Worm (Caenorhabditis elegans) whole organism, young adult: ENCODE results near the gene F16B12.4.

Experiments used
- ceh-58 ChIP-seq: fragments of 200-800 bp; sonication (Bioruptor generic); IDR thresholded peaks from 2 replicates; pipeline ENCODE4 v1.3.6; 2022; ENCODE audit warnings: missing genetic modification characterization, missing compliant biosample characterization
- die-1 ChIP-seq: sonication (generic microtip); optimal IDR thresholded peaks from 2 replicates; lab custom pipeline; 2016; ENCODE audit warnings: missing genotype, mild to moderate bottlenecking, missing genetic modification characterization, missing compliant biosample characterization
- dpl-1 ChIP-seq: fragments of 150-350 bp; optimal IDR thresholded peaks from 2 replicates; lab custom pipeline; 2014; ENCODE audit warnings: missing biosample characterization, missing genetic modification reagents, missing genetic modification characterization
- ekl-4 ChIP-seq: fragments of 200-800 bp; sonication (Bioruptor generic); IDR thresholded peaks from 2 replicates; pipeline ENCODE4 v1.3.6; 2022; ENCODE audit warnings: missing genetic modification reagents, missing genetic modification characterization, missing compliant biosample characterization
- nfyb-1 ChIP-seq: fragments of 200-800 bp; sonication (Bioruptor generic); IDR thresholded peaks from 2 replicates; pipeline ENCODE4 v1.3.6; 2022; ENCODE audit warnings: missing genetic modification reagents, missing genetic modification characterization, missing compliant biosample characterization
- nhr-179 ChIP-seq: sonication (generic microtip); optimal IDR thresholded peaks from 2 replicates; lab custom pipeline; 2016; ENCODE audit warnings: mild to moderate bottlenecking, missing genetic modification characterization, missing compliant biosample characterization
- pha-4 ChIP-seq: fragments of 150-350 bp; sonication (generic microtip); optimal IDR thresholded peaks from 2 replicates; lab custom pipeline; 2014; ENCODE audit warnings: missing biosample characterization, missing genetic modification reagents, missing genetic modification characterization
- ztf-25 ChIP-seq: fragments of 200-800 bp; sonication (Bioruptor generic); IDR thresholded peaks from 2 replicates; pipeline ENCODE4 v1.3.6; 2022; ENCODE audit warnings: missing genetic modification reagents, missing genetic modification characterization, missing compliant biosample characterization
- ztf-28 ChIP-seq: fragments of 200-800 bp; sonication (Bioruptor generic); IDR thresholded peaks from 2 replicates; pipeline ENCODE4 v1.3.6; 2022; ENCODE audit warnings: missing genetic modification reagents, missing genetic modification characterization, missing compliant biosample characterization

DNA sequence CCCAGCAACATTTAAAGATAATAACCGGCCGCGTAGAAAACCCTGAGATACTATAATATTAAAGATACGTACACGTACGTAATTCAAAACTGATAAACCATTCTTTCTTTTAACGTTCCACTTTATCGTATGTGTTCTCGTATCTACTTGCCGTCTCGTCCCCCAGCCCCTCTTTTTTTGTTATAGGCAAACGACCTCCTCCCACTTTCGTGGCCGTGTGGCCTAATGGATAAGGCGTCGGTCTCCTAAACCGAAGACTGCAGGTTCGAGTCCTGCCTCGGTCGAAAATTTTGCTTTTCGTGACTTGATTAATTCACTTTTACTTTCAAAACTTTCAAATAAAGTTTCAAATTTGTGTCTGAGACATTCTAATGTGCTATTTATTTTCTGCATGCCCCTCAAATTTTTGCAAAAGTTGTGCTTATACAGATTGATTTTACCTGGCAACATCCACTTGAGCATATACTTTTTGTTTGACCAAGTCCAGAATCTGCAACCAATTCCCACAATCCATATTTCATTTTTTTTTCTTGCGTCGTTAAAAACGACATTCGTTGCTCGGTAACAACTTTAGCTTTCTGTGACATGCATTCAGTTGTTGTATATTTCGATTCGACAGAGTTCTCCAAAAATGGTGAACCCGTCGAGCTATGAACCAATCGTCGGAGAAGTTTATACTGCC is 17.2 kb upstream of the F16B12.4 start, which contains the start of gene F28H6.7:
- TF ChIP-seq pha-4 (tag; lab: Kevin White, UChicago): no peak
- peak; percentile 74; the same call in 1 of the 2 replicates for TF ChIP-seq nfyb-1 (GFP tag; lab: Robert Waterston, UW)
- TF ChIP-seq ztf-28: peak; percentile 61; the same call in 1 of the 2 replicates
- peak; percentile 82 for TF ChIP-seq die-1 (tag; lab: Kevin White, UChicago)
- no peak for TF ChIP-seq ceh-58 (GFP tag; lab: Robert Waterston, UW)
- no peak for TF ChIP-seq dpl-1 (GFP tag; lab: Kevin White, UChicago)
- TF ChIP-seq nhr-179 (tag; lab: Kevin White, UChicago): no peak
- 0 out of 2 replicates have a peak, but pooled peaks have one; percentile 65 for TF ChIP-seq ztf-25 (GFP tag; lab: Robert Waterston, UW)
- TF ChIP-seq ekl-4 (GFP tag; lab: Robert Waterston, UW): no peak
